Worm (Caenorhabditis elegans): ENCODE data around the gene F32A11.1.

Gene F32A11.1

ce11 chrII:13193563-13194103 is 36.5 kb downstream of the F32A11.1 start:
- TF ChIP-seq nhr-10 (tag; optimal IDR thresholded peaks at IDR 0.05) (no peak), nhr-237 (tag; optimal IDR thresholded peaks at IDR 0.05) (no peak), ZK546.5 (tag; optimal IDR thresholded peaks at IDR 0.05) (no peak), nhr-129 (tag; optimal IDR thresholded peaks at IDR 0.05) (peak; percentile 10), F13H6.1 (tag; optimal IDR thresholded peaks at IDR 0.05) (peak; percentile 27), egl-27 (tag; optimal IDR thresholded peaks at IDR 0.05) (no peak), elt-1 (tag; optimal IDR thresholded peaks at IDR 0.05) (no peak), crh-2 (tag; optimal IDR thresholded peaks at IDR 0.05) (no peak), elt-3 (tag; optimal IDR thresholded peaks at IDR 0.05) (no peak), nhr-21 (tag; optimal IDR thresholded peaks at IDR 0.05) (no peak), blmp-1 (tag; optimal IDR thresholded peaks at IDR 0.05; ENCODE audit: insufficient read depth) (peak; percentile 5), gmeb-1 (tag; optimal IDR thresholded peaks at IDR 0.05) (no peak), nhr-11 (tag; optimal IDR thresholded peaks at IDR 0.05) (no peak), dmd-4 (tag; optimal IDR thresholded peaks at IDR 0.05) (no peak), unc-55 (GFP tag; optimal IDR thresholded peaks at IDR 0.05) (no peak), mdl-1 (tag; optimal IDR thresholded peaks at IDR 0.05) (no peak), snpc-4 (tag; optimal IDR thresholded peaks at IDR 0.05) (no peak), sma-9 (GFP tag; optimal IDR thresholded peaks at IDR 0.05) (peak; percentile 14), sma-9 (tag; optimal IDR thresholded peaks at IDR 0.05) (no peak), zag-1 (tag; optimal IDR thresholded peaks at IDR 0.05) (no peak), unc-62 (GFP tag; optimal IDR thresholded peaks at IDR 0.05) (no peak), mbf-1 (tag; optimal IDR thresholded peaks at IDR 0.05) (no peak), aly-2 (tag; optimal IDR thresholded peaks at IDR 0.05) (no peak)

- TF ChIP-seq mdl-1 (tag; optimal IDR thresholded peaks at IDR 0.05) (no peak), ztf-11 (tag; optimal IDR thresholded peaks at IDR 0.05) (no peak), unc-62 (GFP tag; optimal IDR thresholded peaks at IDR 0.05) (no peak), unc-39 (tag; optimal IDR thresholded peaks at IDR 0.05) (no peak), sma-3 (GFP tag; optimal IDR thresholded peaks at IDR 0.05) (peak; percentile 0), nhr-23 (tag; optimal IDR thresholded peaks at IDR 0.05) (no peak), crh-2 (tag; optimal IDR thresholded peaks at IDR 0.05) (peak; percentile 79), ceh-16 (tag; optimal IDR thresholded peaks at IDR 0.05) (no peak), nhr-25 (tag; optimal IDR thresholded peaks at IDR 0.05) (peak; percentile 5), nhr-12 (tag; optimal IDR thresholded peaks at IDR 0.05) (no peak), ztf-1 (GFP tag; conservative IDR thresholded peaks at IDR 0.05) (no peak), ama-1 (optimal IDR thresholded peaks at IDR 0.05) (no peak), alr-1 (tag; optimal IDR thresholded peaks at IDR 0.05) (no peak), nhr-77 (tag; optimal IDR thresholded peaks at IDR 0.05) (no peak), lin-13 (GFP tag; optimal IDR thresholded peaks at IDR 0.05) (peak; percentile 69), ceh-82 (tag; optimal IDR thresholded peaks at IDR 0.05) (no peak), elt-1 (tag; optimal IDR thresholded peaks at IDR 0.05) (no peak), peb-1 (tag; optimal IDR thresholded peaks at IDR 0.05) (no peak), zag-1 (tag; optimal IDR thresholded peaks at IDR 0.05) (peak; percentile 37), nhr-237 (tag; optimal IDR thresholded peaks at IDR 0.05) (no peak), lin-39 (tag; optimal IDR thresholded peaks at IDR 0.05) (no peak), nhr-21 (tag; optimal IDR thresholded peaks at IDR 0.05) (peak; percentile 3), gmeb-1 (tag; optimal IDR thresholded peaks at IDR 0.05) (no peak), nhr-129 (tag; optimal IDR thresholded peaks at IDR 0.05) (peak; percentile 87), skn-1 (tag; optimal IDR thresholded peaks at IDR 0.05) (no peak), fos-1 (tag; optimal IDR thresholded peaks at IDR 0.05) (peak; percentile 80), mbf-1 (tag; optimal IDR thresholded peaks at IDR 0.05) (no peak), elt-3 (tag; optimal IDR thresholded peaks at IDR 0.05) (no peak), mab-5 (tag; optimal IDR thresholded peaks at IDR 0.05) (peak; percentile 49), nhr-11 (tag; optimal IDR thresholded peaks at IDR 0.05) (no peak), egl-27 (tag; optimal IDR thresholded peaks at IDR 0.05) (no peak), lin-11 (tag; optimal IDR thresholded peaks at IDR 0.05) (no peak), C34F6.9 (tag; optimal IDR thresholded peaks at IDR 0.05) (peak; percentile 83), Y55F3AM.14 (GFP tag; optimal IDR thresholded peaks at IDR 0.05) (no peak), nhr-10 (tag; optimal IDR thresholded peaks at IDR 0.05) (no peak), F13H6.1 (tag; optimal IDR thresholded peaks at IDR 0.05) (peak; percentile 66), lsy-2 (tag; optimal IDR thresholded peaks at IDR 0.05) (peak; percentile 21 to 67), ztf-4 (tag; optimal IDR thresholded peaks at IDR 0.05) (no peak), sem-4 (tag; optimal IDR thresholded peaks at IDR 0.05) (peak; percentile 73), blmp-1 (tag; optimal IDR thresholded peaks at IDR 0.05; ENCODE audit: insufficient read depth) (no peak), ZK546.5 (tag; optimal IDR thresholded peaks at IDR 0.05) (no peak), sma-9 (GFP tag; optimal IDR thresholded peaks at IDR 0.05) (peak; percentile 64), sma-9 (tag; optimal IDR thresholded peaks at IDR 0.05) (no peak), R02D3.7 (tag; optimal IDR thresholded peaks at IDR 0.05) (no peak), unc-55 (GFP tag; optimal IDR thresholded peaks at IDR 0.05) (peak; percentile 63), snpc-4 (tag; optimal IDR thresholded peaks at IDR 0.05) (peak; percentile 10), aly-2 (tag; optimal IDR thresholded peaks at IDR 0.05) (no peak), dmd-4 (tag; optimal IDR thresholded peaks at IDR 0.05) (no peak), nhr-6 (tag; optimal IDR thresholded peaks at IDR 0.05) (peak; percentile 58)
Observed at ce11 chrII:13195163-13195562, 38.0 kb downstream of the F32A11.1 start, which contains the start of gene lec-1. Gene lec-1, plus strand, starts transcription at chrII:13195549.
